Fruit fly (Drosophila melanogaster): ENCODE results near the gene CG3552.

CG3552 gene

dm6 chr3L:9410754-9411423 lies 45.2 kb upstream of the CG3552 start, which contains the start of the genes CG4022 and Cpsf5 (continued):
- TF ChIP-seq CG10321 (GFP tag; IDR thresholded peaks at IDR 0.05) (peak; percentile 40; the same call in 1 of the 2 replicates), fd64A (GFP tag; optimal IDR thresholded peaks at IDR 0.05) (no peak), CG4360 (GFP tag; IDR thresholded peaks at IDR 0.05) (no peak), nerfin-2 (GFP tag; IDR thresholded peaks at IDR 0.05; ENCODE audit: partially characterized antibody) (no peak), Hand (GFP tag; optimal IDR thresholded peaks at IDR 0.05) (peak; percentile 55), lilli (GFP tag; optimal IDR thresholded peaks at IDR 0.05) (peak; percentile 90), CG16779 (GFP tag; IDR thresholded peaks at IDR 0.05) (no peak), repo (GFP tag; optimal IDR thresholded peaks at IDR 0.05) (peak; percentile 2), CG16863 (GFP tag; optimal IDR thresholded peaks at IDR 0.05) (peak; percentile 45), CG2875 (GFP tag; optimal IDR thresholded peaks at IDR 0.05) (peak; percentile 47), C15 (GFP tag; IDR thresholded peaks at IDR 0.05) (peak; percentile 79; the same call in 1 of the 3 replicates), MTF-1 (GFP tag; optimal IDR thresholded peaks at IDR 0.05; ENCODE audit: borderline replicate concordance) (no peak), CG11456 (GFP tag; IDR thresholded peaks at IDR 0.05) (peak; percentile 78; the same call in 2 of the 3 replicates), sisA (GFP tag; IDR thresholded peaks at IDR 0.05) (peak; percentile 82), onecut (GFP tag; IDR thresholded peaks at IDR 0.05) (peak; percentile 81), tna (GFP tag; IDR thresholded peaks at IDR 0.05; ENCODE audit: partially characterized antibody) (no peak), ro (GFP tag; IDR thresholded peaks at IDR 0.05) (no peak), CG3065 (GFP tag; optimal IDR thresholded peaks at IDR 0.05) (peak; percentile 46), Ssrp (tag; optimal IDR thresholded peaks at IDR 0.05) (peak; percentile 84), CG17612 (GFP tag; IDR thresholded peaks at IDR 0.05) (no peak), CG3407 (GFP tag; optimal IDR thresholded peaks at IDR 0.05) (peak; percentile 68), Rx (GFP tag; IDR thresholded peaks at IDR 0.05) (peak; percentile 38; the same call in 1 of the 2 replicates), toy (GFP tag; IDR thresholded peaks at IDR 0.05) (peak; percentile 24; the same call in 1 of the 2 replicates), Sox100B (GFP tag; optimal IDR thresholded peaks at IDR 0.05) (peak; percentile 71), D19B (GFP tag; optimal IDR thresholded peaks at IDR 0.05) (peak; percentile 45), ase (GFP tag; IDR thresholded peaks at IDR 0.05) (peak; percentile 73; the same call in 2 of the 3 replicates), bbx (GFP tag; IDR thresholded peaks at IDR 0.05; ENCODE audit: partially characterized antibody) (no peak), CG11085 (GFP tag; IDR thresholded peaks at IDR 0.05) (peak; percentile 56; the same call in 1 of the 2 replicates), CTCF (GFP tag; optimal IDR thresholded peaks at IDR 0.05) (no peak), CG10959 (GFP tag; IDR thresholded peaks at IDR 0.05) (peak; percentile 70), CG4854 (GFP tag; optimal IDR thresholded peaks at IDR 0.05) (peak; percentile 62), CG9215 (GFP tag; IDR thresholded peaks at IDR 0.05) (peak; percentile 82), CG10267 (tag; optimal IDR thresholded peaks at IDR 0.05) (peak; percentile 81), HLH4C (GFP tag; IDR thresholded peaks at IDR 0.05; ENCODE audit: partially characterized antibody) (peak; percentile 41; the same call in 1 of the 3 replicates), D (optimal IDR thresholded peaks at IDR 0.05) (no peak), D (GFP tag; optimal IDR thresholded peaks at IDR 0.05) (peak; percentile 75), Poxn (GFP tag; IDR thresholded peaks at IDR 0.05) (peak; percentile 56; the same call in 1 of the 2 replicates), CG15696 (tag; optimal IDR thresholded peaks at IDR 0.05) (peak; percentile 85), CG2678 (tag; optimal IDR thresholded peaks at IDR 0.05) (peak; percentile 85), lab (GFP tag; optimal IDR thresholded peaks at IDR 0.05) (peak; percentile 88), lbe (GFP tag; optimal IDR thresholded peaks at IDR 0.05) (peak; percentile 66), Hsf (GFP tag; optimal IDR thresholded peaks at IDR 0.05) (peak; percentile 85), Sry-β (GFP tag; optimal IDR thresholded peaks at IDR 0.05) (peak; percentile 42), CG12299 (tag; optimal IDR thresholded peaks at IDR 0.05) (peak; percentile 84), h (optimal IDR thresholded peaks at IDR 0.05) (no peak), chinmo (GFP tag; IDR thresholded peaks at IDR 0.05; ENCODE audit: partially characterized antibody) (0 out of 4 replicates have a peak, but pooled peaks have one; percentile 26), CG10543 (GFP tag; optimal IDR thresholded peaks at IDR 0.05) (peak; percentile 92), H15 (GFP tag; IDR thresholded peaks at IDR 0.05) (peak; percentile 69; the same call in 2 of the 3 replicates), ash1 (GFP tag; optimal IDR thresholded peaks at IDR 0.05) (no peak), CG9817 (tag; optimal IDR thresholded peaks at IDR 0.05) (peak; percentile 90)

Data from whole organism, embryonic.